Worm (Caenorhabditis elegans) whole organism, early embryonic: Measurements from ENCODE around the gene ctsa-3.1.

Experiments
- B0310.2 ChIP-seq: sonication (generic microtip); optimal IDR thresholded peaks from 2 replicates; lab custom pipeline; 2016; ENCODE audit warnings: mild to moderate bottlenecking, missing genetic modification characterization, missing compliant biosample characterization
- ama-1 ChIP-seq: fragments of 150-350 bp; optimal IDR thresholded peaks from 2 replicates; lab custom pipeline; 2014
- ceh-13 ChIP-seq: fragments of 200-800 bp; sonication (Bioruptor generic); optimal IDR thresholded peaks from 2 replicates; lab custom pipeline; 2018; ENCODE audit warnings: mild to moderate bottlenecking, missing genetic modification characterization, missing compliant biosample characterization
- ets-7 ChIP-seq: sonication (generic microtip); optimal IDR thresholded peaks from 2 replicates; lab custom pipeline; 2016; ENCODE audit warnings: missing genotype, missing genetic modification characterization, missing compliant biosample characterization
- flt-1 ChIP-seq: fragments of 200-800 bp; sonication (Bioruptor generic); IDR thresholded peaks from 2 replicates; pipeline ENCODE4 v1.3.6; 2022; ENCODE audit warnings: missing genetic modification characterization, missing compliant biosample characterization
- hmbx-1 ChIP-seq: sonication (generic microtip); optimal IDR thresholded peaks from 2 replicates; lab custom pipeline; 2016; ENCODE audit warnings: mild to moderate bottlenecking, missing genetic modification characterization, missing compliant biosample characterization
- hmg-4 ChIP-seq: fragments of 200-800 bp; sonication (Bioruptor generic); optimal IDR thresholded peaks from 2 replicates; lab custom pipeline; 2018; ENCODE audit warnings: mild to moderate bottlenecking, missing genetic modification characterization, missing compliant biosample characterization
- hnd-1 ChIP-seq: sonication (generic microtip); optimal IDR thresholded peaks from 2 replicates; lab custom pipeline; 2016; ENCODE audit warnings: missing genetic modification characterization, missing compliant biosample characterization
- tbx-37 ChIP-seq: fragments of 200-800 bp; sonication (Bioruptor generic); conservative IDR thresholded peaks from 2 replicates; pipeline ENCODE4 v1.3.6; 2022; ENCODE audit warnings: missing genetic modification reagents, missing genetic modification characterization, missing compliant biosample characterization
- tra-4 ChIP-seq: sonication (generic microtip); optimal IDR thresholded peaks from 2 replicates; lab custom pipeline; 2017; ENCODE audit warnings: missing genetic modification characterization, missing compliant biosample characterization

DNA sequence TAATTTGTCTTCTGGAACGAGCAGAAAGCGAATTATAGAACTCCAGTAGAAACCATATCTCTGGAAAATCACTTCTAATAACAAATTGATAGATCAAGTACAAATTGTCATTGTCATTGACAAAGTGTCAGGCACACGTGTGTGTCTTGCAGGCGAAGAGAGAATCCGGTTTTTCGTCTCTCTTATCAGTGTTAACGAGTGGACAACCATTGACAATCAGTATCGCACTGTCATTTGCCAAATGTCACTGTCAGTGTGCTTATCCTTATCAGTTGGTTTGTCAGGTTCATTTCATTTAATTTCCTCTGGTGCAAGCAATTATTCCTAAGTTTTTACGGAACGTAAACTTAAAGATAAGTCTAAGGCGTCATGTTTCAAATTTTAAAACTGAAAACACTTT is 40.9 kb downstream of the ctsa-3.1 start:
- TF ChIP-seq ama-1 (no peak), hmbx-1 (tag; lab: Kevin White, UChicago) (no peak), ceh-13 (GFP tag; lab: Kevin White, UChicago) (no peak), B0310.2 (no peak), hnd-1 (no peak), flt-1 (GFP tag; lab: Robert Waterston, UW) (no peak), hmg-4 (no peak), tra-4 (tag; lab: Kevin White, UChicago) (no peak), tbx-37 (no peak), ets-7 (tag; lab: Kevin White, UChicago) (no peak)
